Fruit fly (Drosophila melanogaster) whole organism, embryonic: ENCODE measurements around the gene CG14915.

ENCODE experiments used
- B-H2 ChIP-seq: fragments of 200-800 bp; sonication (Bioruptor generic); optimal IDR thresholded peaks from 2 replicates; lab custom pipeline; 2018; ENCODE audit warnings: missing biosample characterization, mild to moderate bottlenecking, missing genetic modification characterization
- CG10209 ChIP-seq: fragments of 200-800 bp; sonication (Bioruptor generic); optimal IDR thresholded peaks from 3 replicates; lab custom pipeline; 2017; ENCODE audit warnings: missing biosample characterization, mild to moderate bottlenecking, missing genetic modification characterization, missing genetic modification reagents
- CG10267 ChIP-seq: fragments of 200-800 bp; sonication (Bioruptor generic); optimal IDR thresholded peaks from 2 replicates; lab custom pipeline; 2018; ENCODE audit warnings: missing biosample characterization, mild to moderate bottlenecking, missing genetic modification characterization, moderate library complexity
- CG10654 ChIP-seq: fragments of 200-800 bp; sonication (Bioruptor generic); optimal IDR thresholded peaks from 2 replicates; lab custom pipeline; 2016; ENCODE audit warnings: missing biosample characterization, missing genetic modification characterization
- CG11085 ChIP-seq: fragments of 200-800 bp; sonication (Bioruptor generic); IDR thresholded peaks from 2 replicates; pipeline ENCODE4 v1.3.6; 2022; ENCODE audit warnings: missing biosample characterization, missing genetic modification characterization
- CG11560 ChIP-seq: fragments of 200-800 bp; sonication (Bioruptor generic); IDR thresholded peaks from 3 replicates; pipeline ENCODE4 v1.3.6; 2022; ENCODE audit warnings: missing biosample characterization, missing genetic modification characterization
- CG14050 ChIP-seq: fragments of 200-800 bp; sonication (Bioruptor generic); IDR thresholded peaks from 3 replicates; pipeline ENCODE4 v1.3.6; 2022; ENCODE audit warnings: missing biosample characterization, missing genetic modification characterization
- CG15269 ChIP-seq: fragments of 200-800 bp; sonication (Bioruptor generic); optimal IDR thresholded peaks from 2 replicates; lab custom pipeline; 2018; ENCODE audit warnings: missing biosample characterization, mild to moderate bottlenecking, missing genetic modification characterization, moderate library complexity
- CG15696 ChIP-seq: fragments of 200-800 bp; sonication (Bioruptor generic); optimal IDR thresholded peaks from 2 replicates; lab custom pipeline; 2019; ENCODE audit warnings: missing biosample characterization, mild to moderate bottlenecking, missing genetic modification characterization, moderate library complexity
- CG1602 ChIP-seq: fragments of 200-800 bp; sonication (Bioruptor generic); optimal IDR thresholded peaks from 3 replicates; lab custom pipeline; 2016; ENCODE audit warnings: missing biosample characterization, missing genetic modification characterization
- CG17568 ChIP-seq: fragments of 200-800 bp; sonication (Bioruptor generic); optimal IDR thresholded peaks from 2 replicates; lab custom pipeline; 2018; ENCODE audit warnings: missing biosample characterization, mild to moderate bottlenecking, missing genetic modification characterization, moderate library complexity
- CG2120 ChIP-seq: fragments of 200-800 bp; sonication (Bioruptor generic); optimal IDR thresholded peaks from 3 replicates; lab custom pipeline; 2016; ENCODE audit warnings: missing biosample characterization, missing genetic modification characterization
- CG2889 ChIP-seq: fragments of 200-800 bp; sonication (Bioruptor generic); IDR thresholded peaks from 3 replicates; pipeline ENCODE4 v1.3.6; 2022; ENCODE audit warnings: missing biosample characterization, missing genetic modification characterization
- CG3163 ChIP-seq: fragments of 200-800 bp; sonication (Bioruptor generic); optimal IDR thresholded peaks from 3 replicates; lab custom pipeline; 2016; ENCODE audit warnings: missing biosample characterization, missing genetic modification characterization
- CG32532 ChIP-seq: fragments of 200-800 bp; sonication (Bioruptor generic); IDR thresholded peaks from 2 replicates; pipeline ENCODE4 v1.3.6; 2022; ENCODE audit warnings: missing biosample characterization, missing genetic modification characterization
- CG3847 ChIP-seq: fragments of 200-800 bp; sonication (Bioruptor generic); IDR thresholded peaks from 2 replicates; pipeline ENCODE4 v1.3.6; 2022; ENCODE audit warnings: missing biosample characterization, missing genetic modification characterization
- CG3995 ChIP-seq: fragments of 200-800 bp; sonication (Bioruptor generic); optimal IDR thresholded peaks from 3 replicates; lab custom pipeline; 2016; ENCODE audit warnings: missing biosample characterization, missing genetic modification characterization
- CG6175 ChIP-seq: fragments of 200-800 bp; sonication (Bioruptor generic); IDR thresholded peaks from 3 replicates; pipeline ENCODE4 v1.3.6; 2022; ENCODE audit warnings: missing biosample characterization, missing genetic modification characterization
- CG7556 ChIP-seq: fragments of 200-800 bp; sonication (Bioruptor generic); optimal IDR thresholded peaks from 2 replicates; lab custom pipeline; 2017; ENCODE audit warnings: missing biosample characterization, mild to moderate bottlenecking, missing genetic modification characterization
- CG7786 ChIP-seq: fragments of 200-800 bp; sonication (Bioruptor generic); optimal IDR thresholded peaks from 2 replicates; lab custom pipeline; 2016; ENCODE audit warnings: missing biosample characterization, missing genetic modification characterization
- CG7928 ChIP-seq: fragments of 200-800 bp; sonication (Bioruptor generic); optimal IDR thresholded peaks from 2 replicates; lab custom pipeline; 2017; ENCODE audit warnings: missing biosample characterization, mild to moderate bottlenecking, missing genetic modification characterization
- CG8388 ChIP-seq: fragments of 200-800 bp; sonication (Bioruptor generic); optimal IDR thresholded peaks from 2 replicates; lab custom pipeline; 2019; ENCODE audit warnings: missing biosample characterization, mild to moderate bottlenecking, missing genetic modification characterization, moderate library complexity
- CTCF ChIP-seq: fragments of 200-800 bp; sonication (Bioruptor generic); optimal IDR thresholded peaks from 2 replicates; lab custom pipeline; 2017; ENCODE audit warnings: missing biosample characterization, mild to moderate bottlenecking, missing genetic modification characterization, moderate library complexity
- Dll ChIP-seq: fragments of 200-800 bp; sonication (Bioruptor generic); IDR thresholded peaks from 4 replicates; pipeline ENCODE4 v1.3.6; 2022; ENCODE audit warnings: missing biosample characterization, missing genetic modification characterization; ENCODE audit not compliant: partially characterized antibody
- E2f2 ChIP-seq: fragments of 200-800 bp; sonication (Bioruptor generic); IDR thresholded peaks from 2 replicates; pipeline ENCODE4 v1.3.6; 2022; ENCODE audit warnings: missing biosample characterization, missing genetic modification characterization
- H15 ChIP-seq: fragments of 200-800 bp; sonication (Bioruptor generic); IDR thresholded peaks from 3 replicates; pipeline ENCODE4 v1.3.6; 2022; ENCODE audit warnings: missing biosample characterization, missing genetic modification characterization
- HHEX ChIP-seq: fragments of 200-800 bp; sonication (Bioruptor generic); optimal IDR thresholded peaks from 3 replicates; lab custom pipeline; 2017; ENCODE audit warnings: missing biosample characterization, mild to moderate bottlenecking, missing genetic modification characterization, missing genetic modification reagents
- Hmr ChIP-seq: fragments of 200-800 bp; sonication (Bioruptor generic); optimal IDR thresholded peaks from 3 replicates; lab custom pipeline; 2017; ENCODE audit warnings: mild to moderate bottlenecking, missing biosample characterization, missing genetic modification reagents, missing genetic modification characterization
- Med ChIP-seq: fragments of 200-800 bp; sonication (Bioruptor generic); peaks from one replicate; lab custom pipeline; 2016; ENCODE audit warnings: missing biosample characterization, missing genetic modification characterization, mild to moderate bottlenecking, inconsistent platforms, moderate library complexity
- NC2α ChIP-seq: fragments of 200-800 bp; sonication (Bioruptor generic); optimal IDR thresholded peaks from 2 replicates; lab custom pipeline; 2016; ENCODE audit warnings: missing biosample characterization, missing genetic modification characterization
- NC2β ChIP-seq: fragments of 200-800 bp; sonication (Bioruptor generic); optimal IDR thresholded peaks from 2 replicates; lab custom pipeline; 2016; ENCODE audit warnings: missing biosample characterization, missing genetic modification characterization
- Ptx1 ChIP-seq: fragments of 200-800 bp; sonication (Bioruptor generic); IDR thresholded peaks from 2 replicates; pipeline ENCODE4 v1.3.6; 2022; ENCODE audit warnings: missing biosample characterization, missing genetic modification characterization
- Rfx ChIP-seq: fragments of 200-800 bp; sonication (Bioruptor generic); IDR thresholded peaks from 2 replicates; pipeline ENCODE4 v1.3.6; 2022; ENCODE audit warnings: missing biosample characterization, missing genetic modification characterization
- crp ChIP-seq, 2 experiments: fragments of 200-800 bp; sonication (Bioruptor generic); optimal IDR thresholded peaks; 2 replicates in 1 of 2; 3 replicates in 1 of 2; lab custom pipeline; 2017; ENCODE audit warnings: missing biosample characterization in 2 of 2, missing genetic modification characterization in 2 of 2, mild to moderate bottlenecking in 1 of 2, moderate library complexity in 1 of 2
- da ChIP-seq: fragments of 200-800 bp; sonication (Bioruptor generic); optimal IDR thresholded peaks from 2 replicates; lab custom pipeline; 2016; ENCODE audit warnings: missing biosample characterization, missing genetic modification characterization
- ems ChIP-seq: fragments of 200-800 bp; sonication (Bioruptor generic); optimal IDR thresholded peaks from 3 replicates; lab custom pipeline; 2016; ENCODE audit warnings: missing biosample characterization, missing genetic modification characterization
- h ChIP-seq: fragments of >200 bp; optimal IDR thresholded peaks from 2 replicates; lab custom pipeline; 2017
- ken ChIP-seq: fragments of 200-800 bp; sonication (Bioruptor generic); IDR thresholded peaks from 3 replicates; pipeline ENCODE4 v1.3.6; 2022; ENCODE audit warnings: missing biosample characterization, missing genetic modification characterization
- lola ChIP-seq, 3 experiments: fragments of >200 bp in 2 of 3; fragments of 200-800 bp in 1 of 3; sonication (Bioruptor generic) in 1 of 3; optimal IDR thresholded peaks; 2 replicates each; lab custom pipeline; 2017 to 2019; ENCODE audit warnings: missing biosample characterization in 3 of 3, missing genetic modification characterization in 3 of 3, mild to moderate bottlenecking in 1 of 3, moderate library complexity in 1 of 3
- mirr ChIP-seq: fragments of 200-800 bp; sonication (Bioruptor generic); optimal IDR thresholded peaks from 3 replicates; lab custom pipeline; 2018; ENCODE audit warnings: missing biosample characterization, mild to moderate bottlenecking, missing genetic modification characterization
- nau ChIP-seq: fragments of 200-800 bp; sonication (Bioruptor generic); optimal IDR thresholded peaks from 3 replicates; lab custom pipeline; 2017; ENCODE audit warnings: missing biosample characterization, mild to moderate bottlenecking, missing genetic modification characterization, missing genetic modification reagents
- otp ChIP-seq: fragments of 200-800 bp; sonication (Bioruptor generic); IDR thresholded peaks from 3 replicates; pipeline ENCODE4, ENCODE4 v1.3.6; 2022; ENCODE audit warnings: missing biosample characterization, missing genetic modification characterization
- p53 ChIP-seq: fragments of 200-800 bp; sonication (Bioruptor generic); optimal IDR thresholded peaks from 2 replicates; lab custom pipeline; 2016; ENCODE audit warnings: missing biosample characterization, missing genetic modification characterization
- phol ChIP-seq: fragments of 200-800 bp; sonication (Bioruptor generic); optimal IDR thresholded peaks from 3 replicates; lab custom pipeline; 2018; ENCODE audit warnings: missing biosample characterization, mild to moderate bottlenecking, missing genetic modification characterization, moderate library complexity
- run ChIP-seq: fragments of 200-800 bp; sonication (Bioruptor generic); optimal IDR thresholded peaks from 3 replicates; lab custom pipeline; 2018; ENCODE audit warnings: missing biosample characterization, mild to moderate bottlenecking, missing genetic modification characterization
- sens-2 ChIP-seq: fragments of 200-800 bp; sonication (Bioruptor generic); IDR thresholded peaks from 2 replicates; pipeline ENCODE4 v1.3.6; 2022; ENCODE audit warnings: missing biosample characterization, missing genetic modification characterization
- sna ChIP-seq: fragments of 200-800 bp; sonication (Bioruptor generic); IDR thresholded peaks from 2 replicates; pipeline ENCODE4 v1.3.6; 2022; ENCODE audit warnings: missing biosample characterization, missing genetic modification characterization; ENCODE audit not compliant: partially characterized antibody
- stwl ChIP-seq: fragments of 200-800 bp; sonication (Bioruptor generic); optimal IDR thresholded peaks from 3 replicates; lab custom pipeline; 2018; ENCODE audit warnings: missing biosample characterization, mild to moderate bottlenecking, missing genetic modification characterization, moderate library complexity
- wek ChIP-seq: fragments of 200-800 bp; sonication (Bioruptor generic); optimal IDR thresholded peaks from 3 replicates; lab custom pipeline; 2018; ENCODE audit warnings: missing biosample characterization, mild to moderate bottlenecking, missing genetic modification characterization, moderate library complexity
- zfh2 ChIP-seq: fragments of 200-800 bp; sonication (Bioruptor generic); optimal IDR thresholded peaks from 2 replicates; lab custom pipeline; 2016; ENCODE audit warnings: missing biosample characterization, missing genetic modification characterization

The CG14915 gene

dm6 chr2L:11091111-11091510 is 20.3 kb downstream of the CG14915 start, which contains the start of gene Wdr59 (continued):
- no peak for TF ChIP-seq CG11560 (tag; lab: Robert Waterston, UW)
- peak; percentile 33 for TF ChIP-seq Med (GFP tag; lab: Kevin White, UChicago)
- peak; percentile 52 for TF ChIP-seq sna (GFP tag; lab: Robert Waterston, UW)
- peak; percentile 1 for TF ChIP-seq ems (GFP tag; lab: Kevin White, UChicago)
- TF ChIP-seq CG1602 (GFP tag; lab: Kevin White, UChicago) = peak; percentile 29
- no peak for TF ChIP-seq p53 (GFP tag; lab: Kevin White, UChicago)
- no peak for TF ChIP-seq zfh2 (GFP tag; lab: Kevin White, UChicago)
- TF ChIP-seq ken (GFP tag; lab: Robert Waterston, UW) = no peak
- TF ChIP-seq CG10654 (GFP tag; lab: Kevin White, UChicago) = peak; percentile 8
- peak; percentile 51; the same call in 1 of the 2 replicates for TF ChIP-seq Rfx (GFP tag; lab: Robert Waterston, UW)
- no peak for TF ChIP-seq H15
- TF ChIP-seq CG7786 (GFP tag; lab: Kevin White, UChicago) = no peak
- TF ChIP-seq NC2α (GFP tag; lab: Kevin White, UChicago) = no peak
- TF ChIP-seq crp (GFP tag; optimal IDR thresholded peaks at IDR 0.05; lab: Kevin White, UChicago) = peak in 1 of 2 experiments; percentile 25
- peak; percentile 33 for TF ChIP-seq CG15696 (tag; lab: Kevin White, UChicago)
- no peak for TF ChIP-seq sens-2 (GFP tag; lab: Robert Waterston, UW)
- TF ChIP-seq HHEX (GFP tag; lab: Kevin White, UChicago) = no peak
- peak in 1 of 3 experiments; percentile 59 for TF ChIP-seq lola (GFP tag; optimal IDR thresholded peaks at IDR 0.05; lab: Kevin White, UChicago)
- TF ChIP-seq stwl (tag; lab: Kevin White, UChicago) = peak; percentile 38
- no peak for TF ChIP-seq h (lab: Kevin White, UChicago)
- no peak for TF ChIP-seq CG15269 (tag; lab: Kevin White, UChicago)

DNA sequence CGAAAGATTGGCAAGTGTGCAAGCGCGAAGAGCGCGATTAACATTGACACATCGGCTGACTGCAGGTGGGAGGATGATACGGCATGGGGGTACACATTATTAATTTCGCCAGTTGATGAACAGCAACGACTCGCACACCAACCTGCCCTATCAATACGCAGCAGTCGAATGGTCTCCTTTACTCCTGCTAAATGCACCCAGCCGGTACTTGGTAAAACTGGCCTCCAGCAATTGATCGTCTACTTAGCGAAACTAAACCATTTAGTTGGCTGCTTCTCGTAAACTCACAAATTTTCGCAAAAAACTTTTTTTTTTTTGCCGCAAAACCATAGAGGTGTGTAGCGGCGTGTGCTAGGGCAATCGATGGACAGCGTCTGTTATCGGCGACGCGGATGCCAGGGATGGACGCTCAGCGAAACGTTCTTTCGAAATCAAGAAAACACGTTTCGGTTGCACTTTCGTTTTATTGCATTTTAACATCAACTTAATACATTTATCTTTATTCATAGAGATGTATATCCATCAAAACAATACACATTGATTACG is 29.8 kb downstream of the CG14915 start, which contains the start of gene Ge-1:
TSS of gene Ge-1 (minus strand) at position 373 of the 546 bp plus-strand sequence.
- TF ChIP-seq Hmr (GFP tag; lab: Kevin White, UChicago) (no peak), CTCF (no peak), mirr (GFP tag; lab: Kevin White, UChicago) (no peak), nau (GFP tag; lab: Kevin White, UChicago) (no peak), CG14050 (no peak), CG32532 (GFP tag; lab: Robert Waterston, UW) (no peak; the same call in 1 of the 2 replicates), CG7928 (GFP tag; lab: Kevin White, UChicago) (peak; percentile 95), CG2889 (GFP tag; lab: Robert Waterston, UW) (no peak), CG3847 (GFP tag; lab: Robert Waterston, UW) (no peak), CG3995 (GFP tag; lab: Kevin White, UChicago) (no peak), E2f2 (GFP tag; lab: Robert Waterston, UW) (peak; percentile 74), B-H2 (GFP tag; lab: Kevin White, UChicago) (no peak), CG2120 (no peak), CG6175 (GFP tag; lab: Robert Waterston, UW) (no peak), CG10267 (peak; percentile 15), H15 (no peak), Dll (GFP tag; lab: Robert Waterston, UW) (peak; percentile 54; the same call in 2 of the 4 replicates), wek (GFP tag; lab: Kevin White, UChicago) (no peak), CG10654 (GFP tag; lab: Kevin White, UChicago) (no peak), CG7556 (GFP tag; lab: Kevin White, UChicago) (no peak), run (no peak), CG10209 (no peak), CG8388 (GFP tag; lab: Kevin White, UChicago) (no peak), CG3163 (GFP tag; lab: Kevin White, UChicago) (no peak), otp (GFP tag; lab: Robert Waterston, UW) (no peak), CG17568 (GFP tag; lab: Kevin White, UChicago) (no peak), da (GFP tag; lab: Kevin White, UChicago) (no peak), CG11085 (GFP tag; lab: Robert Waterston, UW) (no peak), Ptx1 (GFP tag; lab: Robert Waterston, UW) (no peak), NC2β (GFP tag; lab: Kevin White, UChicago) (no peak), phol (tag; lab: Kevin White, UChicago) (peak; percentile 5)
